Worm (Caenorhabditis elegans): ENCODE data around the gene chc-1.
"Not testable (repeated sequence)": the region's sequence is repeated elsewhere in the genome, so short reads cannot be mapped to it uniquely, and the experiment has no call there.

ce11 chrIII:10221860-10222259 is 18.2 kb downstream of the chc-1 start, which contains the start of gene Y70G10A.4:
- TF ChIP-seq pha-4 (tag; optimal IDR thresholded peaks at IDR 0.05); ceh-22 (tag; optimal IDR thresholded peaks at IDR 0.05); K09A11.1 (tag; optimal IDR thresholded peaks at IDR 0.05; ENCODE audit: insufficient read depth); lin-11 (tag; optimal IDR thresholded peaks at IDR 0.05); ceh-24 (tag; optimal IDR thresholded peaks at IDR 0.05); hlh-30 (tag; optimal IDR thresholded peaks at IDR 0.05; ENCODE audit: insufficient read depth); nhr-232 (tag; optimal IDR thresholded peaks at IDR 0.05); ref-2 (tag; optimal IDR thresholded peaks at IDR 0.05); Y22D7AL.16 (tag; optimal IDR thresholded peaks at IDR 0.05); nfya-1 (tag; optimal IDR thresholded peaks at IDR 0.05): not testable (repeated sequence)
